In genomic region chr2L:19335052-19335451, dm6 we compare ENCODE assay signal across 2 fruit fly cellular contexts.
A peak's percentile ranks its signal among the peaks of the same experiment; 100 is the strongest.
TF ChIP-seq lines count a peak whose summit lies in the region.

No protein-coding gene starts in this region.

TF ChIP-seq in whole organism, embryonic, 481 proteins besides CTCF, POLR2A, EP300 and RAD21 (continued from another document and continues in another):
- TF ChIP-seq phol (tag; optimal IDR thresholded peaks at IDR 0.05; lab: Kevin White, UChicago) (peak; percentile 76), CG6765 (GFP tag; optimal IDR thresholded peaks at IDR 0.05; lab: Kevin White, UChicago) (peak; percentile 10), ac (GFP tag; optimal IDR thresholded peaks at IDR 0.05; lab: Kevin White, UChicago) (peak; percentile 27), CG17568 (GFP tag; optimal IDR thresholded peaks at IDR 0.05; lab: Kevin White, UChicago) (peak; percentile 47), ken (GFP tag; IDR thresholded peaks at IDR 0.05; lab: Robert Waterston, UW) (peak; percentile 52; the same call in 1 of the 3 replicates), sqz (GFP tag; optimal IDR thresholded peaks at IDR 0.05; lab: Kevin White, UChicago) (peak; percentile 12), wdn (GFP tag; IDR thresholded peaks at IDR 0.05; lab: Robert Waterston, UW) (0 out of 2 replicates have a peak, but pooled peaks have one; percentile 28), CG15601 (tag; optimal IDR thresholded peaks at IDR 0.05; lab: Kevin White, UChicago) (peak; percentile 30), CG15514 (GFP tag; optimal IDR thresholded peaks at IDR 0.05; lab: Kevin White, UChicago) (peak; percentile 2), sc (optimal IDR thresholded peaks at IDR 0.05; lab: Kevin White, UChicago) (no peak), sc (GFP tag; optimal IDR thresholded peaks at IDR 0.05; lab: Kevin White, UChicago) (peak; percentile 45), Six4 (GFP tag; optimal IDR thresholded peaks at IDR 0.05; lab: Kevin White, UChicago) (peak; percentile 54), peb (GFP tag; IDR thresholded peaks at IDR 0.05; lab: Robert Waterston, UW) (0 out of 2 replicates have a peak, but pooled peaks have one; percentile 39), Elba2 (GFP tag; optimal IDR thresholded peaks at IDR 0.05; lab: Kevin White, UChicago) (peak; percentile 39), CG16863 (GFP tag; optimal IDR thresholded peaks at IDR 0.05; lab: Kevin White, UChicago) (peak; percentile 29), onecut (GFP tag; IDR thresholded peaks at IDR 0.05; lab: Robert Waterston, UW) (peak; percentile 25; the same call in 1 of the 2 replicates), CG13424 (tag; optimal IDR thresholded peaks at IDR 0.05; lab: Kevin White, UChicago) (peak; percentile 54), ap (GFP tag; IDR thresholded peaks at IDR 0.05; lab: Robert Waterston, UW) (peak; percentile 40; the same call in 1 of the 2 replicates), gcm2 (GFP tag; optimal IDR thresholded peaks at IDR 0.05; lab: Kevin White, UChicago) (no peak), prd (optimal IDR thresholded peaks at IDR 0.05; lab: Kevin White, UChicago) (no peak), prd (GFP tag; IDR thresholded peaks at IDR 0.05; lab: Robert Waterston, UW) (peak; percentile 91), CG15011 (GFP tag; optimal IDR thresholded peaks at IDR 0.05; lab: Kevin White, UChicago) (peak; percentile 31), Hr51 (GFP tag; optimal IDR thresholded peaks at IDR 0.05; lab: Kevin White, UChicago) (peak; percentile 21 to 58), CG3407 (GFP tag; optimal IDR thresholded peaks at IDR 0.05; lab: Kevin White, UChicago) (peak; percentile 31), trem (tag; optimal IDR thresholded peaks at IDR 0.05; lab: Kevin White, UChicago) (peak; percentile 69), Max (GFP tag; optimal IDR thresholded peaks at IDR 0.05; lab: Kevin White, UChicago) (peak; percentile 43), CG13296 (GFP tag; optimal IDR thresholded peaks at IDR 0.05; lab: Kevin White, UChicago) (peak; percentile 17), Spps (tag; optimal IDR thresholded peaks at IDR 0.05; lab: Kevin White, UChicago) (peak; percentile 46), NC2β (GFP tag; optimal IDR thresholded peaks at IDR 0.05; lab: Kevin White, UChicago) (peak; percentile 36), CG10654 (GFP tag; optimal IDR thresholded peaks at IDR 0.05; lab: Kevin White, UChicago) (no peak), eve (GFP tag; optimal IDR thresholded peaks at IDR 0.05; lab: Kevin White, UChicago) (peak in 1 of 2 experiments; percentile 74), CG4617 (GFP tag; optimal IDR thresholded peaks at IDR 0.05; lab: Kevin White, UChicago; ENCODE audit: borderline replicate concordance) (no peak), ssp (GFP tag; IDR thresholded peaks at IDR 0.05; lab: Robert Waterston, UW) (peak; percentile 42; the same call in 1 of the 2 replicates), Poxn (GFP tag; IDR thresholded peaks at IDR 0.05; lab: Robert Waterston, UW) (no peak), CG16815 (GFP tag; optimal IDR thresholded peaks at IDR 0.05; lab: Kevin White, UChicago) (peak; percentile 53), CG30020 (tag; optimal IDR thresholded peaks at IDR 0.05; lab: Kevin White, UChicago) (no peak), slbo (GFP tag; IDR thresholded peaks at IDR 0.05; lab: Robert Waterston, UW) (peak; percentile 61), sob (GFP tag; IDR thresholded peaks at IDR 0.05; lab: Robert Waterston, UW) (peak; percentile 56; the same call in 1 of the 2 replicates), nerfin-1 (tag; optimal IDR thresholded peaks at IDR 0.05; lab: Kevin White, UChicago) (peak; percentile 33), CG11560 (tag; IDR thresholded peaks at IDR 0.05; lab: Robert Waterston, UW) (0 out of 3 replicates have a peak, but pooled peaks have one; percentile 11), Xbp1 (GFP tag; optimal IDR thresholded peaks at IDR 0.05; lab: Kevin White, UChicago) (peak; percentile 57), CG8765 (GFP tag; IDR thresholded peaks at IDR 0.05; lab: Robert Waterston, UW) (peak; percentile 54; the same call in 1 of the 2 replicates), Ets97D (GFP tag; optimal IDR thresholded peaks at IDR 0.05; lab: Kevin White, UChicago) (peak; percentile 19), CG9437 (GFP tag; optimal IDR thresholded peaks at IDR 0.05; lab: Kevin White, UChicago) (peak; percentile 38), CG4404 (GFP tag; IDR thresholded peaks at IDR 0.05; lab: Robert Waterston, UW) (peak; percentile 73), Dref (GFP tag; IDR thresholded peaks at IDR 0.05; lab: Robert Waterston, UW) (no peak), CG2199 (GFP tag; IDR thresholded peaks at IDR 0.05; lab: Robert Waterston, UW) (no peak), CG33557 (GFP tag; optimal IDR thresholded peaks at IDR 0.05; lab: Kevin White, UChicago) (peak; percentile 4), Hey (tag; optimal IDR thresholded peaks at IDR 0.05; lab: Kevin White, UChicago) (no peak), nau (GFP tag; optimal IDR thresholded peaks at IDR 0.05; lab: Kevin White, UChicago) (peak; percentile 37), CG17328 (GFP tag; IDR thresholded peaks at IDR 0.05; lab: Robert Waterston, UW) (peak; percentile 69), CG17359 (tag; optimal IDR thresholded peaks at IDR 0.05; lab: Kevin White, UChicago) (peak; percentile 58), Oli (tag; optimal IDR thresholded peaks at IDR 0.05; lab: Kevin White, UChicago) (peak; percentile 59), CG2116 (GFP tag; optimal IDR thresholded peaks at IDR 0.05; lab: Kevin White, UChicago) (peak; percentile 13), Nf-YB (GFP tag; optimal IDR thresholded peaks at IDR 0.05; lab: Kevin White, UChicago) (peak; percentile 18), CG6854 (GFP tag; optimal IDR thresholded peaks at IDR 0.05; lab: Kevin White, UChicago) (peak; percentile 46), Blimp-1 (GFP tag; optimal IDR thresholded peaks at IDR 0.05; lab: Kevin White, UChicago) (peak; percentile 59), Optix (GFP tag; IDR thresholded peaks at IDR 0.05; lab: Robert Waterston, UW) (peak; percentile 55; the same call in 2 of the 3 replicates), HHEX (GFP tag; optimal IDR thresholded peaks at IDR 0.05; lab: Kevin White, UChicago) (peak; percentile 41), CG13624 (GFP tag; optimal IDR thresholded peaks at IDR 0.05; lab: Kevin White, UChicago) (no peak), CG11695 (GFP tag; IDR thresholded peaks at IDR 0.05; lab: Robert Waterston, UW) (0 out of 3 replicates have a peak, but pooled peaks have one; percentile 46), kay (GFP tag; optimal IDR thresholded peaks at IDR 0.05; lab: Kevin White, UChicago) (no peak), NfI (GFP tag; optimal IDR thresholded peaks at IDR 0.05; lab: Kevin White, UChicago) (peak; percentile 16), BtbVII (GFP tag; optimal IDR thresholded peaks at IDR 0.05; lab: Kevin White, UChicago) (peak; percentile 5)

TF ChIP-seq in whole organism, prepupa, 60 proteins besides CTCF, POLR2A, EP300 and RAD21 (continued from another document):
- TF ChIP-seq Smox (GFP tag; optimal IDR thresholded peaks at IDR 0.05; lab: Kevin White, UChicago), result peak; percentile 4
- peak; percentile 4 for TF ChIP-seq CG3919 (GFP tag; optimal IDR thresholded peaks at IDR 0.05; lab: Kevin White, UChicago)
- peak; percentile 13 for TF ChIP-seq Hr39 (GFP tag; optimal IDR thresholded peaks at IDR 0.05; lab: Kevin White, UChicago)
- peak; percentile 11 for TF ChIP-seq esn (GFP tag; optimal IDR thresholded peaks at IDR 0.05; lab: Kevin White, UChicago)
- TF ChIP-seq CG3032 (tag; optimal IDR thresholded peaks at IDR 0.05; lab: Kevin White, UChicago), result no peak
- TF ChIP-seq achi (GFP tag; optimal IDR thresholded peaks at IDR 0.05; lab: Kevin White, UChicago), result peak; percentile 6
- TF ChIP-seq Hr38 (GFP tag; optimal IDR thresholded peaks at IDR 0.05; lab: Kevin White, UChicago), result no peak
- TF ChIP-seq fd59A (GFP tag; optimal IDR thresholded peaks at IDR 0.05; lab: Kevin White, UChicago), result peak; percentile 3
- peak; percentile 57 for TF ChIP-seq CG32006 (GFP tag; optimal IDR thresholded peaks at IDR 0.05; lab: Kevin White, UChicago)
